Worm (Caenorhabditis elegans) whole organism, young adult: ENCODE measurements around the gene glr-5.

Experiments
- aptf-2 ChIP-seq: fragments of 200-800 bp; sonication (Bioruptor generic); conservative IDR thresholded peaks from 2 replicates; pipeline ENCODE4 v1.3.6; 2022; ENCODE audit warnings: missing genetic modification reagents, missing genetic modification characterization, missing compliant biosample characterization
- cebp-2 ChIP-seq: fragments of 200-800 bp; sonication (Bioruptor generic); IDR thresholded peaks from 2 replicates; pipeline ENCODE4 v1.3.6; 2022; ENCODE audit warnings: missing genetic modification characterization, missing compliant biosample characterization
- die-1 ChIP-seq: sonication (generic microtip); optimal IDR thresholded peaks from 2 replicates; lab custom pipeline; 2016; ENCODE audit warnings: missing genotype, mild to moderate bottlenecking, missing genetic modification characterization, missing compliant biosample characterization
- dpff-1 ChIP-seq: sonication (generic microtip); optimal IDR thresholded peaks from 2 replicates; lab custom pipeline; 2017; ENCODE audit warnings: mild to moderate bottlenecking, missing genetic modification characterization, missing compliant biosample characterization
- dpl-1 ChIP-seq: fragments of 150-350 bp; optimal IDR thresholded peaks from 2 replicates; lab custom pipeline; 2014; ENCODE audit warnings: missing biosample characterization, missing genetic modification reagents, missing genetic modification characterization
- efl-1 ChIP-seq: fragments of 150-350 bp; optimal IDR thresholded peaks from 2 replicates; lab custom pipeline; 2014; ENCODE audit warnings: missing biosample characterization, missing genetic modification reagents, missing genetic modification characterization
- egrh-3 ChIP-seq: fragments of 200-800 bp; sonication (Bioruptor generic); IDR thresholded peaks from 2 replicates; pipeline ENCODE4 v1.3.6; 2022; ENCODE audit warnings: missing genetic modification reagents, missing genetic modification characterization, missing compliant biosample characterization
- hrde-1 ChIP-seq: sonication (generic microtip); optimal IDR thresholded peaks from 2 replicates; lab custom pipeline; 2016; ENCODE audit warnings: missing genetic modification characterization, mild to moderate bottlenecking, missing compliant biosample characterization, moderate library complexity, missing genotype, missing genetic modification reagents, borderline replicate concordance
- let-607 ChIP-seq, 2 experiments: fragments of 200-800 bp in 1 of 2; sonication (Bioruptor generic) in 1 of 2; sonication (generic microtip) in 1 of 2; optimal IDR thresholded peaks; 2 replicates each; lab custom pipeline; 2016 to 2018; ENCODE audit warnings: mild to moderate bottlenecking in 2 of 2, missing compliant biosample characterization in 2 of 2, missing genetic modification characterization in 2 of 2, moderate library complexity in 2 of 2, missing genotype in 1 of 2
- madf-10 ChIP-seq: sonication (generic microtip); optimal IDR thresholded peaks from 2 replicates; lab custom pipeline; 2016; ENCODE audit warnings: mild to moderate bottlenecking, missing genetic modification characterization, missing compliant biosample characterization
- pbrm-1 ChIP-seq: fragments of 200-800 bp; sonication (Bioruptor generic); IDR thresholded peaks from 2 replicates; pipeline ENCODE4 v1.3.6; 2022; ENCODE audit warnings: missing genetic modification reagents, missing genetic modification characterization, missing compliant biosample characterization
- unc-130 ChIP-seq: sonication (generic microtip); optimal IDR thresholded peaks from 2 replicates; lab custom pipeline; 2016; ENCODE audit warnings: missing genetic modification reagents, missing genetic modification characterization, missing compliant biosample characterization
- unc-62 ChIP-seq: fragments of 150-350 bp; optimal IDR thresholded peaks from 2 replicates; lab custom pipeline; 2014; ENCODE audit warnings: missing biosample characterization, missing genetic modification reagents, missing genetic modification characterization
- ztf-26 ChIP-seq: sonication (generic microtip); optimal IDR thresholded peaks from 2 replicates; lab custom pipeline; 2017; ENCODE audit warnings: missing genetic modification characterization, missing compliant biosample characterization

DNA sequence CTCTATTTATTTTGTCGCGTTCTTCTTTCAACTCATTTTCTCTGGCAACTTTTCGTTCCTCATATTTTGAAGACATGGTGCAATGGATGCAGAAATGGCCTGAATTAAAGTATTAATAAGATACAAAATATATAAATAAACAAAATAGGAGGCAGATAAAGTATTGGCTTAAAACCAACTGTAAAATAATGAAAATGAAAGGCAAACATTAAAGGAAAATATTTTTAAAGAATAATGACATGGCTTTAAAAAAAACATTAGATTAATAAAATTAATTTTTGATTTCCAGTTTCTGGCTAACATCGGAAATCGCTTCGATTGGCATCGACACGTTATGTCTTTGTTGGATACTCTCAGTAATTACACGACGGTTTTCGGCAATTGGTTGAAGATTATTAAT, 44.1 kb downstream of the glr-5 start, which contains the start of gene ddn-1:
- TF ChIP-seq ztf-26 (tag; lab: Kevin White, UChicago) (no peak), aptf-2 (no peak), unc-130 (GFP tag; lab: Kevin White, UChicago) (no peak), pbrm-1 (GFP tag; lab: Robert Waterston, UW) (no peak), hrde-1 (tag; lab: Kevin White, UChicago) (no peak), egrh-3 (GFP tag; lab: Robert Waterston, UW) (no peak), madf-10 (tag; lab: Kevin White, UChicago) (no peak), die-1 (tag; lab: Kevin White, UChicago) (no peak), cebp-2 (GFP tag; lab: Robert Waterston, UW) (no peak), dpff-1 (tag; lab: Kevin White, UChicago) (no peak), let-607 (tag; optimal IDR thresholded peaks at IDR 0.05; lab: Kevin White, UChicago) (no peak), efl-1 (GFP tag; lab: Kevin White, UChicago) (no peak), unc-62 (GFP tag; lab: Kevin White, UChicago) (no peak), dpl-1 (no peak)
